Worm (Caenorhabditis elegans) whole organism, young adult: ENCODE measurements around the gene mpk-2.

ENCODE experiments used
- F23B12.7 ChIP-seq: sonication (generic microtip); optimal IDR thresholded peaks from 2 replicates; lab custom pipeline; 2017; ENCODE audit warnings: missing genetic modification characterization, mild to moderate bottlenecking, missing compliant biosample characterization, antibody characterized with exemption, moderate library complexity; ENCODE audit not compliant: insufficient read depth
- rcor-1 ChIP-seq: fragments of 200-800 bp; sonication (Bioruptor generic); IDR thresholded peaks from 2 replicates; pipeline ENCODE4 v1.3.6; 2022; ENCODE audit warnings: missing genetic modification reagents, missing genetic modification characterization, missing compliant biosample characterization
- repo-1 ChIP-seq: sonication (generic microtip); optimal IDR thresholded peaks from 2 replicates; lab custom pipeline; 2017; ENCODE audit warnings: mild to moderate bottlenecking, missing genetic modification characterization, missing compliant biosample characterization
- ztf-18 ChIP-seq: sonication (generic microtip); optimal IDR thresholded peaks from 2 replicates; lab custom pipeline; 2016; ENCODE audit warnings: missing genotype, mild to moderate bottlenecking, missing genetic modification characterization, missing compliant biosample characterization

mpk-2 gene

DNA sequence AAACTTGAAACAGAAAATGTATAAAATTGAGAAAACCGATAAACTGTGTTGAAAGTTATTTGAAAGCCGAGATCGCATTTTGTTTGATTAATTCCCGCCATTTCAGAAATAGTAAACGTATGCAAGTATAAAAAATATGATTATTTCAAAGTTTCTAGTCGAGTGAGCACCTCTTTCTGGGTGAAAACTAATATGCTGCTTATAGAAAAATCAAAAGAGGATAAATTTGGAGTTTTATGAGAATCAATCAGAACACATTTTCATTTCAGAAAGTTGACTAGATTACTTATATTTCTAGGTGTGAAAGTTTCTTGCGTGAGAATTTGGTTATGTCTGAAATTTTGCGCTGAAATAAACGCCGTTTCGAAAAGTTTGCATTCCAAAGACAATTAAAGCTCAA lies 53.6 kb downstream of the mpk-2 start, which contains the start of gene srb-13:
Gene srb-13, minus strand, starts transcription at position 101 of the 400 bp plus-strand sequence.
- TF ChIP-seq repo-1 (tag; lab: Kevin White, UChicago) (no peak), F23B12.7 (tag; lab: Kevin White, UChicago) (no peak), rcor-1 (GFP tag; lab: Robert Waterston, UW) (no peak), ztf-18 (tag; lab: Kevin White, UChicago) (no peak)
- TF ChIP-seq, all 124 proteins: peak for 0
